Worm (Caenorhabditis elegans) whole organism, late embryonic: ENCODE data around the gene C45G9.12.

Experiments
- C08G9.2 ChIP-seq: sonication (generic microtip); optimal IDR thresholded peaks from 2 replicates; lab custom pipeline; 2016; ENCODE audit warnings: mild to moderate bottlenecking, missing genetic modification characterization, moderate library complexity, missing compliant biosample characterization
- C38D4.7 ChIP-seq: fragments of 200-800 bp; sonication (Bioruptor generic); optimal IDR thresholded peaks from 2 replicates; lab custom pipeline; 2018; ENCODE audit warnings: mild to moderate bottlenecking, missing genetic modification characterization, moderate library complexity, missing compliant biosample characterization
- F13H6.1 ChIP-seq: sonication (generic microtip); optimal IDR thresholded peaks from 2 replicates; lab custom pipeline; 2016; ENCODE audit warnings: missing genetic modification characterization, missing compliant biosample characterization
- K09A11.1 ChIP-seq: sonication (generic microtip); optimal IDR thresholded peaks from 2 replicates; lab custom pipeline; 2017; ENCODE audit warnings: antibody characterized with exemption, mild to moderate bottlenecking, missing genetic modification characterization, missing compliant biosample characterization; ENCODE audit not compliant: insufficient read depth
- T23F11.4 ChIP-seq: fragments of 200-800 bp; sonication (Bioruptor generic); optimal IDR thresholded peaks from 2 replicates; lab custom pipeline; 2018; ENCODE audit warnings: mild to moderate bottlenecking, missing genetic modification characterization, missing compliant biosample characterization
- Y22D7AL.16 ChIP-seq: sonication (generic microtip); optimal IDR thresholded peaks from 2 replicates; lab custom pipeline; 2016; ENCODE audit warnings: missing genetic modification characterization, missing compliant biosample characterization
- ahr-1 ChIP-seq: sonication (generic microtip); optimal IDR thresholded peaks from 2 replicates; lab custom pipeline; 2016; ENCODE audit warnings: missing genetic modification characterization, missing compliant biosample characterization
- ama-1 ChIP-seq: fragments of 150-350 bp; optimal IDR thresholded peaks from 2 replicates; lab custom pipeline; 2014
- ceh-14 ChIP-seq: sonication (generic microtip); optimal IDR thresholded peaks from 2 replicates; lab custom pipeline; 2016; ENCODE audit warnings: missing genotype, missing genetic modification characterization, missing compliant biosample characterization
- ceh-2 ChIP-seq: sonication (generic microtip); optimal IDR thresholded peaks from 2 replicates; lab custom pipeline; 2016; ENCODE audit warnings: missing genotype, missing genetic modification characterization, missing compliant biosample characterization
- ceh-31 ChIP-seq: sonication (generic microtip); optimal IDR thresholded peaks from 2 replicates; lab custom pipeline; 2016; ENCODE audit warnings: missing genetic modification characterization, missing compliant biosample characterization
- ceh-45 ChIP-seq: fragments of 200-800 bp; sonication (Bioruptor generic); IDR thresholded peaks from 2 replicates; pipeline ENCODE4 v1.3.6; 2022; ENCODE audit warnings: missing genetic modification reagents, missing genetic modification characterization, missing compliant biosample characterization
- ceh-48 ChIP-seq: sonication (generic microtip); optimal IDR thresholded peaks from 2 replicates; lab custom pipeline; 2016; ENCODE audit warnings: missing genetic modification characterization, inconsistent platforms, missing compliant biosample characterization
- che-1 ChIP-seq: sonication (generic microtip); optimal IDR thresholded peaks from 2 replicates; lab custom pipeline; 2016; ENCODE audit warnings: mild to moderate bottlenecking, missing genetic modification characterization, missing compliant biosample characterization
- dmd-4 ChIP-seq: sonication (generic microtip); optimal IDR thresholded peaks from 2 replicates; lab custom pipeline; 2016; ENCODE audit warnings: borderline replicate concordance, missing genetic modification characterization, missing compliant biosample characterization
- dve-1 ChIP-seq: sonication (generic microtip); optimal IDR thresholded peaks from 2 replicates; lab custom pipeline; 2017; ENCODE audit warnings: antibody characterized with exemption, mild to moderate bottlenecking, missing genetic modification characterization, missing compliant biosample characterization
- elt-2 ChIP-seq: sonication (generic microtip); optimal IDR thresholded peaks from 2 replicates; lab custom pipeline; 2016; ENCODE audit warnings: missing genetic modification reagents, missing genetic modification characterization, missing compliant biosample characterization
- elt-4 ChIP-seq: sonication (generic microtip); optimal IDR thresholded peaks from 2 replicates; lab custom pipeline; 2016; ENCODE audit warnings: missing genetic modification characterization, missing compliant biosample characterization
- ets-4 ChIP-seq: sonication (generic microtip); optimal IDR thresholded peaks from 2 replicates; lab custom pipeline; 2016; ENCODE audit warnings: missing genetic modification characterization, missing compliant biosample characterization
- eyg-1 ChIP-seq: sonication (generic microtip); optimal IDR thresholded peaks from 2 replicates; lab custom pipeline; 2016; ENCODE audit warnings: missing genotype, missing genetic modification characterization, missing compliant biosample characterization
- fax-1 ChIP-seq: sonication (generic microtip); optimal IDR thresholded peaks from 2 replicates; lab custom pipeline; 2016; ENCODE audit warnings: missing genotype, missing genetic modification characterization, missing compliant biosample characterization
- fkh-10 ChIP-seq: fragments of 150-350 bp; optimal IDR thresholded peaks from 2 replicates; lab custom pipeline; 2014; ENCODE audit warnings: missing biosample characterization, missing genetic modification reagents, missing genetic modification characterization
- fkh-6 ChIP-seq: sonication (generic microtip); optimal IDR thresholded peaks from 2 replicates; lab custom pipeline; 2016; ENCODE audit warnings: missing genetic modification characterization, missing compliant biosample characterization
- gmeb-2 ChIP-seq: sonication (generic microtip); optimal IDR thresholded peaks from 2 replicates; lab custom pipeline; 2016; ENCODE audit warnings: missing genetic modification characterization, inconsistent platforms, missing compliant biosample characterization
- hlh-15 ChIP-seq: sonication (generic microtip); optimal IDR thresholded peaks from 2 replicates; lab custom pipeline; 2016; ENCODE audit warnings: missing genetic modification characterization, missing compliant biosample characterization
- hlh-30 ChIP-seq: sonication (generic microtip); optimal IDR thresholded peaks from 2 replicates; lab custom pipeline; 2017; ENCODE audit warnings: antibody characterized with exemption, missing genetic modification characterization, missing compliant biosample characterization; ENCODE audit not compliant: insufficient read depth
- hlh-6 ChIP-seq: sonication (generic microtip); optimal IDR thresholded peaks from 2 replicates; lab custom pipeline; 2016; ENCODE audit warnings: missing genotype, missing genetic modification characterization, missing compliant biosample characterization
- hlh-8 ChIP-seq: sonication (generic microtip); optimal IDR thresholded peaks from 2 replicates; lab custom pipeline; 2016; ENCODE audit warnings: missing genotype, missing genetic modification characterization, missing compliant biosample characterization
- lim-6 ChIP-seq: sonication (generic microtip); optimal IDR thresholded peaks from 2 replicates; lab custom pipeline; 2016; ENCODE audit warnings: missing genetic modification characterization, missing compliant biosample characterization
- lin-11 ChIP-seq: fragments of 200-800 bp; sonication (Bioruptor generic); optimal IDR thresholded peaks from 2 replicates; lab custom pipeline; 2018; ENCODE audit warnings: mild to moderate bottlenecking, missing genetic modification characterization, missing compliant biosample characterization
- madf-2 ChIP-seq: sonication (generic microtip); optimal IDR thresholded peaks from 2 replicates; lab custom pipeline; 2017; ENCODE audit warnings: missing genetic modification characterization, missing compliant biosample characterization
- mec-3 ChIP-seq: sonication (generic microtip); optimal IDR thresholded peaks from 2 replicates; lab custom pipeline; 2016; ENCODE audit warnings: borderline replicate concordance, missing genetic modification characterization, missing compliant biosample characterization
- nfya-1 ChIP-seq: sonication (generic microtip); optimal IDR thresholded peaks from 2 replicates; lab custom pipeline; 2017; ENCODE audit warnings: missing genetic modification characterization, mild to moderate bottlenecking, missing compliant biosample characterization, antibody characterized with exemption, moderate library complexity
- nhr-11 ChIP-seq: fragments of 150-350 bp; optimal IDR thresholded peaks from 2 replicates; lab custom pipeline; 2014; ENCODE audit warnings: missing biosample characterization, missing genetic modification characterization
- nhr-232 ChIP-seq: sonication (generic microtip); optimal IDR thresholded peaks from 2 replicates; lab custom pipeline; 2016; ENCODE audit warnings: missing genetic modification characterization, missing compliant biosample characterization
- odd-2 ChIP-seq: sonication (generic microtip); optimal IDR thresholded peaks from 2 replicates; lab custom pipeline; 2017; ENCODE audit warnings: antibody characterized with exemption, mild to moderate bottlenecking, missing genetic modification characterization, missing compliant biosample characterization
- pag-3 ChIP-seq: sonication (generic microtip); optimal IDR thresholded peaks from 2 replicates; lab custom pipeline; 2016; ENCODE audit warnings: missing compliant biosample characterization, missing genetic modification characterization, borderline replicate concordance
- pax-1 ChIP-seq: fragments of 150-350 bp; optimal IDR thresholded peaks from 2 replicates; lab custom pipeline; 2014; ENCODE audit warnings: missing biosample characterization, missing genetic modification characterization
- pha-2 ChIP-seq: sonication (generic microtip); optimal IDR thresholded peaks from 2 replicates; lab custom pipeline; 2017; ENCODE audit warnings: mild to moderate bottlenecking, missing genetic modification characterization, missing compliant biosample characterization
- pha-4 ChIP-seq: fragments of 150-350 bp; optimal IDR thresholded peaks from 2 replicates; lab custom pipeline; 2018; ENCODE audit warnings: missing biosample characterization, missing genetic modification reagents, missing genetic modification characterization
- pqm-1 ChIP-seq: sonication (generic microtip); optimal IDR thresholded peaks from 2 replicates; lab custom pipeline; 2016; ENCODE audit warnings: missing genetic modification characterization, missing compliant biosample characterization
- ref-2 ChIP-seq: sonication (generic microtip); optimal IDR thresholded peaks from 2 replicates; lab custom pipeline; 2016; ENCODE audit warnings: missing genetic modification characterization, missing compliant biosample characterization
- rnt-1 ChIP-seq: sonication (generic microtip); optimal IDR thresholded peaks from 2 replicates; lab custom pipeline; 2016; ENCODE audit warnings: missing genetic modification characterization, missing compliant biosample characterization
- sox-2 ChIP-seq: fragments of 200-800 bp; sonication (Bioruptor generic); IDR thresholded peaks from 2 replicates; pipeline ENCODE4 v1.3.6; 2022; ENCODE audit warnings: missing genetic modification reagents, missing genetic modification characterization, missing compliant biosample characterization
- sox-4 ChIP-seq: sonication (generic microtip); optimal IDR thresholded peaks from 2 replicates; lab custom pipeline; 2017; ENCODE audit warnings: mild to moderate bottlenecking, missing genetic modification characterization, inconsistent platforms, missing compliant biosample characterization
- tbx-7 ChIP-seq: sonication (generic microtip); optimal IDR thresholded peaks from 2 replicates; lab custom pipeline; 2016; ENCODE audit warnings: missing genotype, missing genetic modification characterization, missing compliant biosample characterization
- unc-3 ChIP-seq, 2 experiments: fragments of 200-800 bp in 1 of 2; sonication (Bioruptor generic) in 1 of 2; sonication (generic microtip) in 1 of 2; conservative IDR thresholded peaks in 1 of 2; optimal IDR thresholded peaks in 1 of 2; 2 replicates each; pipeline versions ENCODE4 v1.3.6 to Lab custom; 2016 to 2022; ENCODE audit warnings: missing compliant biosample characterization in 2 of 2, missing genetic modification characterization in 2 of 2, missing genetic modification reagents in 1 of 2
- unc-42 ChIP-seq: sonication (generic microtip); optimal IDR thresholded peaks from 2 replicates; lab custom pipeline; 2016; ENCODE audit warnings: missing genotype, missing genetic modification characterization, missing compliant biosample characterization
- unc-55 ChIP-seq: sonication (generic microtip); optimal IDR thresholded peaks from 2 replicates; lab custom pipeline; 2017; ENCODE audit warnings: missing biosample characterization, missing genetic modification reagents, missing genetic modification characterization
- ztf-16 ChIP-seq: sonication (generic microtip); optimal IDR thresholded peaks from 2 replicates; lab custom pipeline; 2017; ENCODE audit warnings: missing genetic modification characterization, missing compliant biosample characterization

Gene C45G9.12

ce11 chrIII:5109401-5109800 lies 38.0 kb upstream of the C45G9.12 start, which contains the start of gene sax-2:
TSS of gene sax-2 (plus strand) at chrIII:5109701.
- TF ChIP-seq ahr-1 (tag; lab: Kevin White, UChicago) (no peak), odd-2 (no peak), ztf-16 (tag; lab: Kevin White, UChicago) (no peak), pha-4 (tag; lab: Kevin White, UChicago) (no peak), pag-3 (tag; lab: Kevin White, UChicago) (no peak), F13H6.1 (tag; lab: Kevin White, UChicago) (no peak), rnt-1 (no peak), ceh-14 (tag; lab: Kevin White, UChicago) (no peak), ceh-2 (tag; lab: Kevin White, UChicago) (no peak), eyg-1 (no peak)

- TF ChIP-seq dmd-4 (tag; lab: Kevin White, UChicago) (no peak), nfya-1 (tag; lab: Kevin White, UChicago) (peak; percentile 55), elt-2 (tag; lab: Kevin White, UChicago) (no peak), hlh-6 (tag; lab: Kevin White, UChicago) (no peak), C08G9.2 (tag; lab: Kevin White, UChicago) (peak; percentile 77), fkh-6 (no peak), pax-1 (tag; lab: Kevin White, UChicago) (no peak), eyg-1 (no peak), ets-4 (tag; lab: Kevin White, UChicago) (peak; percentile 85), elt-4 (tag; lab: Kevin White, UChicago) (no peak), mec-3 (tag; lab: Kevin White, UChicago) (no peak), sox-4 (tag; lab: Kevin White, UChicago) (no peak), madf-2 (tag; lab: Kevin White, UChicago) (no peak), pqm-1 (tag; lab: Kevin White, UChicago) (no peak), fax-1 (tag; lab: Kevin White, UChicago) (no peak), ref-2 (tag; lab: Kevin White, UChicago) (peak; percentile 26), hlh-15 (tag; lab: Kevin White, UChicago) (no peak), ztf-16 (tag; lab: Kevin White, UChicago) (no peak), odd-2 (no peak), nhr-232 (tag; lab: Kevin White, UChicago) (no peak), rnt-1 (peak; percentile 24), ceh-2 (tag; lab: Kevin White, UChicago) (peak; percentile 61), fkh-10 (GFP tag; lab: Kevin White, UChicago) (no peak), ceh-14 (tag; lab: Kevin White, UChicago) (no peak), che-1 (tag; lab: Kevin White, UChicago) (no peak), hlh-8 (tag; lab: Kevin White, UChicago) (peak; percentile 67), lin-11 (tag; lab: Kevin White, UChicago) (no peak), lim-6 (tag; lab: Kevin White, UChicago) (no peak), F13H6.1 (tag; lab: Kevin White, UChicago) (peak; percentile 6), K09A11.1 (tag; lab: Kevin White, UChicago) (no peak), unc-42 (peak; percentile 57), ahr-1 (tag; lab: Kevin White, UChicago) (no peak), ceh-48 (tag; lab: Kevin White, UChicago) (no peak), ceh-31 (tag; lab: Kevin White, UChicago) (peak; percentile 87), pha-4 (tag; lab: Kevin White, UChicago) (no peak), ceh-45 (GFP tag; lab: Robert Waterston, UW) (no peak), tbx-7 (tag; lab: Kevin White, UChicago) (peak; percentile 35), T23F11.4 (GFP tag; lab: Kevin White, UChicago) (no peak), dve-1 (tag; lab: Kevin White, UChicago) (no peak), pha-2 (no peak), hlh-30 (tag; lab: Kevin White, UChicago) (no peak), Y22D7AL.16 (tag; lab: Kevin White, UChicago) (no peak), nhr-11 (tag; lab: Kevin White, UChicago) (no peak), ama-1 (lab: Kevin White, UChicago) (no peak), unc-55 (GFP tag; lab: Kevin White, UChicago) (no peak), gmeb-2 (tag; lab: Kevin White, UChicago) (no peak), unc-3 (GFP tag; conservative IDR thresholded peaks at IDR 0.05; lab: Robert Waterston, UW) (no peak), unc-3 (tag; optimal IDR thresholded peaks at IDR 0.05; lab: Kevin White, UChicago) (no peak), C38D4.7 (GFP tag; lab: Kevin White, UChicago) (no peak), sox-2 (no peak)
Measured at ce11 chrIII:5108746-5109145, 37.3 kb upstream of the C45G9.12 start.
